Worm (Caenorhabditis elegans): ENCODE data around the gene sri-62.

ce11 chrII:2735644-2736043 lies 37.4 kb upstream of the sri-62 start:
- TF ChIP-seq rnt-1 (tag; optimal IDR thresholded peaks at IDR 0.05) (peak; percentile 0), sox-4 (tag; optimal IDR thresholded peaks at IDR 0.05) (no peak), ceh-82 (tag; optimal IDR thresholded peaks at IDR 0.05) (no peak), irx-1 (tag; optimal IDR thresholded peaks at IDR 0.05) (no peak)

All from whole organism, L1 larva.